Worm (Caenorhabditis elegans) whole organism, mixed stage, embryonic: ENCODE data around the gene F35A5.8.

Experiments used
- M03D4.4 ChIP-seq: sonication (generic microtip); optimal IDR thresholded peaks from 2 replicates; lab custom pipeline; 2017; ENCODE audit warnings: mild to moderate bottlenecking, missing genetic modification characterization, missing compliant biosample characterization
- bed-3 ChIP-seq: fragments of 200-800 bp; sonication (Bioruptor generic); optimal IDR thresholded peaks from 3 replicates; lab custom pipeline; 2018; ENCODE audit warnings: mild to moderate bottlenecking, missing genetic modification characterization, moderate library complexity, missing compliant biosample characterization
- ces-1 ChIP-seq: fragments of 150-350 bp; optimal IDR thresholded peaks from 2 replicates; lab custom pipeline; 2014; ENCODE audit warnings: missing biosample characterization, missing genetic modification reagents, missing genetic modification characterization
- cnd-1 ChIP-seq: fragments of 200-800 bp; sonication (Bioruptor generic); optimal IDR thresholded peaks from 2 replicates; lab custom pipeline; 2018; ENCODE audit warnings: mild to moderate bottlenecking, missing genetic modification characterization, missing compliant biosample characterization
- drap-1 ChIP-seq: fragments of 200-800 bp; sonication (Bioruptor generic); optimal IDR thresholded peaks from 3 replicates; lab custom pipeline; 2018; ENCODE audit warnings: mild to moderate bottlenecking, missing genetic modification characterization, missing compliant biosample characterization
- elt-1 ChIP-seq: sonication (generic microtip); optimal IDR thresholded peaks from 2 replicates; lab custom pipeline; 2017; ENCODE audit warnings: missing genetic modification characterization, mild to moderate bottlenecking, missing compliant biosample characterization, antibody characterized with exemption, moderate library complexity, borderline replicate concordance; ENCODE audit not compliant: insufficient read depth
- elt-3 ChIP-seq: fragments of 150-350 bp; optimal IDR thresholded peaks from 2 replicates; lab custom pipeline; 2014; ENCODE audit warnings: missing biosample characterization, missing genetic modification characterization
- flh-1 ChIP-seq: fragments of 200-800 bp; sonication (Bioruptor generic); optimal IDR thresholded peaks from 2 replicates; lab custom pipeline; 2018; ENCODE audit warnings: mild to moderate bottlenecking, missing genetic modification characterization, moderate library complexity, missing compliant biosample characterization
- ham-2 ChIP-seq: fragments of 200-800 bp; sonication (Bioruptor generic); optimal IDR thresholded peaks from 2 replicates; lab custom pipeline; 2018; ENCODE audit warnings: mild to moderate bottlenecking, missing genetic modification characterization, missing compliant biosample characterization
- hlh-1 ChIP-seq: fragments of 150-350 bp; optimal IDR thresholded peaks from 2 replicates; lab custom pipeline; 2014; ENCODE audit warnings: missing biosample characterization, missing genetic modification reagents, missing genetic modification characterization
- lin-13 ChIP-seq: fragments of 150-350 bp; optimal IDR thresholded peaks from 2 replicates; lab custom pipeline; 2014; ENCODE audit warnings: missing biosample characterization, missing genetic modification characterization
- lin-32 ChIP-seq: fragments of 200-800 bp; sonication (Bioruptor generic); optimal IDR thresholded peaks from 2 replicates; lab custom pipeline; 2018; ENCODE audit warnings: mild to moderate bottlenecking, missing genetic modification characterization, missing compliant biosample characterization
- lsy-2 ChIP-seq: fragments of 150-350 bp; optimal IDR thresholded peaks from 2 replicates; lab custom pipeline; 2014; ENCODE audit warnings: missing biosample characterization, missing genetic modification characterization
- mep-1 ChIP-seq: fragments of 150-350 bp; optimal IDR thresholded peaks from 2 replicates; lab custom pipeline; 2017; ENCODE audit warnings: missing biosample characterization, missing genetic modification reagents, missing genetic modification characterization, inconsistent platforms
- mls-2 ChIP-seq: sonication (generic microtip); optimal IDR thresholded peaks from 2 replicates; lab custom pipeline; 2016; ENCODE audit warnings: mild to moderate bottlenecking, missing genetic modification characterization, moderate library complexity, missing compliant biosample characterization
- nhr-12 ChIP-seq: fragments of 150-350 bp; optimal IDR thresholded peaks from 2 replicates; lab custom pipeline; 2014; ENCODE audit warnings: missing biosample characterization, missing genetic modification characterization
- nhr-2 ChIP-seq: fragments of 150-350 bp; optimal IDR thresholded peaks from 2 replicates; lab custom pipeline; 2014; ENCODE audit warnings: missing biosample characterization, missing genetic modification characterization
- nhr-237 ChIP-seq: fragments of 150-350 bp; optimal IDR thresholded peaks from 2 replicates; lab custom pipeline; 2014; ENCODE audit warnings: missing biosample characterization, missing genetic modification characterization
- nhr-28 ChIP-seq: fragments of 150-350 bp; optimal IDR thresholded peaks from 2 replicates; lab custom pipeline; 2014; ENCODE audit warnings: missing biosample characterization, missing genetic modification characterization
- sem-2 ChIP-seq: fragments of 200-800 bp; sonication (Bioruptor generic); optimal IDR thresholded peaks from 2 replicates; lab custom pipeline; 2018; ENCODE audit warnings: mild to moderate bottlenecking, missing genetic modification characterization, missing compliant biosample characterization
- snpc-4 ChIP-seq: fragments of 150-350 bp; optimal IDR thresholded peaks from 2 replicates; lab custom pipeline; 2014; ENCODE audit warnings: missing biosample characterization, missing genetic modification characterization
- tbx-8 ChIP-seq: fragments of 200-800 bp; sonication (Bioruptor generic); optimal IDR thresholded peaks from 2 replicates; lab custom pipeline; 2018; ENCODE audit warnings: mild to moderate bottlenecking, missing genetic modification characterization, moderate library complexity, missing compliant biosample characterization
- unc-120 ChIP-seq: sonication (generic microtip); optimal IDR thresholded peaks from 2 replicates; lab custom pipeline; 2017; ENCODE audit warnings: missing genetic modification characterization, missing compliant biosample characterization; ENCODE audit not compliant: poor library complexity, severe bottlenecking
- unc-39 ChIP-seq: fragments of 150-350 bp; optimal IDR thresholded peaks from 2 replicates; lab custom pipeline; 2014; ENCODE audit warnings: missing biosample characterization, missing genetic modification characterization
- zip-8 ChIP-seq: fragments of 150-350 bp; optimal IDR thresholded peaks from 2 replicates; lab custom pipeline; 2014; ENCODE audit warnings: missing biosample characterization, missing genetic modification characterization
- ztf-11 ChIP-seq: fragments of 150-350 bp; optimal IDR thresholded peaks from 2 replicates; lab custom pipeline; 2014; ENCODE audit warnings: missing biosample characterization, missing genetic modification characterization

Gene F35A5.8

ce11 chrX:3835632-3836031 is 32.4 kb upstream of the F35A5.8 start:
- no peak for TF ChIP-seq drap-1 (GFP tag; lab: Kevin White, UChicago)
- no peak for TF ChIP-seq ztf-11
- TF ChIP-seq zip-8 (tag; lab: Kevin White, UChicago), result no peak
- no peak for TF ChIP-seq snpc-4
- TF ChIP-seq sem-2 (GFP tag; lab: Kevin White, UChicago), result no peak
- no peak for TF ChIP-seq bed-3
- no peak for TF ChIP-seq lin-13 (tag; lab: Kevin White, UChicago)
- TF ChIP-seq hlh-1, result no peak
- TF ChIP-seq ham-2 (GFP tag; lab: Kevin White, UChicago), result no peak
- no peak for TF ChIP-seq mls-2
- no peak for TF ChIP-seq unc-39
- no peak for TF ChIP-seq flh-1 (GFP tag; lab: Kevin White, UChicago)
- TF ChIP-seq lin-32, result no peak

- TF ChIP-seq zip-8 (tag; lab: Kevin White, UChicago), result peak; percentile 66
- TF ChIP-seq ces-1 (GFP tag; lab: Kevin White, UChicago), result no peak
Measured at ce11 chrX:3833964-3834840, 30.9 kb upstream of the F35A5.8 start.

- TF ChIP-seq lsy-2 (tag; lab: Kevin White, UChicago) (no peak), zip-8 (tag; lab: Kevin White, UChicago) (no peak), mep-1 (tag; lab: Kevin White, UChicago) (no peak), nhr-12 (tag; lab: Kevin White, UChicago) (no peak), unc-39 (no peak)
Measured at ce11 chrX:3832059-3832641, 28.9 kb upstream of the F35A5.8 start.

ce11 chrX:3830872-3831271 is 27.6 kb upstream of the F35A5.8 start:
- no peak for TF ChIP-seq sem-2 (GFP tag; lab: Kevin White, UChicago)
- no peak for TF ChIP-seq lsy-2 (tag; lab: Kevin White, UChicago)
- TF ChIP-seq ztf-11, result no peak
- TF ChIP-seq snpc-4, result no peak
- no peak for TF ChIP-seq nhr-2 (tag; lab: Kevin White, UChicago)
- TF ChIP-seq lin-13 (tag; lab: Kevin White, UChicago), result no peak
- TF ChIP-seq tbx-8 (GFP tag; lab: Kevin White, UChicago), result no peak
- TF ChIP-seq unc-120 (tag; lab: Kevin White, UChicago), result no peak

ce11 chrX:3829605-3830004 is 26.3 kb upstream of the F35A5.8 start:
- no peak for TF ChIP-seq cnd-1 (tag; lab: Kevin White, UChicago)
- TF ChIP-seq elt-1 (tag; lab: Kevin White, UChicago), result no peak
- no peak for TF ChIP-seq ham-2 (GFP tag; lab: Kevin White, UChicago)
- TF ChIP-seq zip-8 (tag; lab: Kevin White, UChicago), result no peak
- no peak for TF ChIP-seq ztf-11
- no peak for TF ChIP-seq elt-3
- no peak for TF ChIP-seq nhr-237 (tag; lab: Kevin White, UChicago)
- TF ChIP-seq, all 35 proteins: peak for 0

ce11 chrX:3828598-3829204 is 25.4 kb upstream of the F35A5.8 start:
- TF ChIP-seq M03D4.4 (tag; lab: Kevin White, UChicago), result no peak
- no peak for TF ChIP-seq nhr-28 (tag; lab: Kevin White, UChicago)
- no peak for TF ChIP-seq nhr-12 (tag; lab: Kevin White, UChicago)
- TF ChIP-seq snpc-4, result no peak
- no peak for TF ChIP-seq drap-1 (GFP tag; lab: Kevin White, UChicago)
- TF ChIP-seq flh-1 (GFP tag; lab: Kevin White, UChicago), result no peak
- TF ChIP-seq ham-2 (GFP tag; lab: Kevin White, UChicago), result no peak
